Fruit fly (Drosophila melanogaster): ENCODE results near the gene amos.

The amos gene

DNA sequence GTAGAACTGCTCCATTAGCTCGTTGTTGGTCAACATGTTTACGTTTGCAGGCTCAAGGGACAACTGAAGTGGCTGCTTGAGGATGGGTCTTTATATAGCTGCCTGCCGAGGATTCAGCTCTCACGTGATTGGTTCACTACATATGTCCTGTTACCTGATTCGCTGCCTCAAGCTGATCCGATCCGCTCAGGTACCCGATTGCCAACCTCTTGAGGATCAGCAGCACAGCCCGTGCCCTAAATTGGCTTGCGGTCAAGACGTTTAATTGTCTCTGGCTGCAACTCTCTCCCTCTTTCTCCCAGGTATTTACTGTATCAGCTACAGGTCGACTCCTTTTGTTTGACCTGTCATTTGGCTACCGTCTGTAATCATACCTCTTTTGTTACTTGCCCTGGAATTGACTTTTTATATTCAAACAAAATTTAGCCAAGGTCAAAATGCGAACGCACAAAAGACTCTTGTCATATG is at the start of gene amos:
amos (minus strand) TSS at position 51 of the 468 bp plus-strand sequence.
- TF ChIP-seq CTCF (optimal IDR thresholded peaks at IDR 0.05) = no peak
- TF ChIP-seq CG8478 (optimal IDR thresholded peaks at IDR 0.05) = no peak

dm6 chr2L:18645468-18645867 is 48.7 kb upstream of the amos start:
- TF ChIP-seq CTCF (optimal IDR thresholded peaks at IDR 0.05) (no peak), CG8478 (optimal IDR thresholded peaks at IDR 0.05) (no peak)

DNA sequence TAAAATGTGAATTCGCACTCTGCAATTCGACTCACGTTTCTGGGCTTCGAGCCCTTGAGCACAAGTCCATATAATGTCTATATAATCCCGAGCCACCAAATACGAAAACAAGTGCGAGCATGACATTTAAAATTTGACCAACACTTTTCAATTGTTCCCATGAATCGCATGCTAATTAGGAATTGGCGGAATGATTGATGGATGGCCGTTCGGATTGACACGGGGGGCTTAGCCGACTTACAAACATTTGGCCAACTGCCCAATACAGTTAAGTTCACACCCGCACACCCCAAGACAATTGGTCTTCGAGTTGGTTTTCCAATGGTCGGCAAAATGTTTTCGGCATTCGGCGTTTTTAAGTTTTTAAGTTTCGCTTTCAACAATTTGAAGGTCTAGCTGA is 44.4 kb upstream of the amos start:
- TF ChIP-seq CTCF (optimal IDR thresholded peaks at IDR 0.05) (no peak), CG8478 (optimal IDR thresholded peaks at IDR 0.05) (no peak)

DNA sequence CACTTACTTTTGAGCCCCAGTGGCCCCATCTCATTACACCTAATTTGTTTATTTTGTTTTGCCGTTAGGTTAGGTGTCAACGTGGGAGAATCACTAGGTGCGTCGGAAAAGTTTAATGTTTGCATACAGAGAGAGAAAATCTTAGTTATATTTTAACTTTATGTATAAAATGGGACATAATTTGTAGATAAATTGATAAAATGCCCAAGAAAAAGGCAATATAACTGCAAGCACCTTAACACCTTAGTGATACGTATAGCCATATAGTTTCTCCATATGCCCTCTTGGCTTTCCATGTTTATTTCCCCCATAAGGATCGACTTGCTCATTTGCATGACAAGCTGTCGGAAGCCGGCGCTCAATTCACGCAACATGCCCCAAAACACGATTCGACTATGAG is 42.2 kb upstream of the amos start:
- TF ChIP-seq CTCF (optimal IDR thresholded peaks at IDR 0.05) = no peak
- no peak for TF ChIP-seq CG8478 (optimal IDR thresholded peaks at IDR 0.05)

DNA sequence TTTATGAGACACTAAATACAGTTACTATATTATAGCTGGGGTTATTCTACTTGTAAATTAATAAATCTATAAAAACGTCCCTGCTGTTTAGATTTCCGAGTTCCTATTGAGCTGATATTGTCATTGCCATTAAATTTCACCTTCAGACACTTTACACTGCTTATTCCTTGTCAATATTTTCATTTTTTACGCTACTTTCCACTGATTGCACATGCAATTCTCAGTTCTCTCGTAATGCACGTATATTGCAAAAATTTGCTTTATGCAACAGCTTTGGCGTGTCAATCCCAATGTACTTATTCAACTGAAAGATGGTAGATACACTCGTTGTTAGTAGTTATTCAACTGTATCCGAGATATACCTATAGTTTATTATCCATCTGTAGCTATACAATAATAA is 35.7 kb upstream of the amos start:
- no peak for TF ChIP-seq CTCF (optimal IDR thresholded peaks at IDR 0.05)

DNA sequence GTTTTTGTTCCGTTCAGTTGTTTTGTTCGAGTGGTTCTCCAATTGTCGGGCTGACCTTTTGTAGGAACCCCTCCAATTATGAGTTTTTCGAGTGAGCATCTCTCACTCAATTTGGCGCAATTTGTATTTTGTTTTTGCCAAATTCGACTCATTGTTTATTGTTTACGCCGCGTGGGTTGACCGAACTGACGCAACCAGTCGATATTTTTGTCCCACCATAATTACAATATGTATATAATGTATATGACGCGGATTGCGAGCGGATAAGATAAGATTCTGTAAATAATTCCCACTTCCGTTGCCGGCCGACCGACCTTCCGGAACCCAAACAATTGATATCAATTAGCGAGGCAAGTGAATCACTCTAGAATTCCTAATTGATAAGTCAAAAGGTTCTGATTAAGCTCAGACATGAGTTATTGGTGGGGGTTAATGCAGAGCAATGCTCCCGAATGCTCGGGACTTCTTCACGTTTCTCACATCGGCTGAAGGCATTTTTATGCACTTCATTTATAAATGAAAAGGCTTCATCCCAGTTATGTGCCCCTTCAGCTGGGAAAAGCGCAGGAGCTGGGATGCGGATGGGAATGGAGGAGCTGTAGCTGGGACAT is 34.0 kb upstream of the amos start:
- TF ChIP-seq CTCF (optimal IDR thresholded peaks at IDR 0.05) (no peak), CG8478 (optimal IDR thresholded peaks at IDR 0.05) (no peak)

DNA sequence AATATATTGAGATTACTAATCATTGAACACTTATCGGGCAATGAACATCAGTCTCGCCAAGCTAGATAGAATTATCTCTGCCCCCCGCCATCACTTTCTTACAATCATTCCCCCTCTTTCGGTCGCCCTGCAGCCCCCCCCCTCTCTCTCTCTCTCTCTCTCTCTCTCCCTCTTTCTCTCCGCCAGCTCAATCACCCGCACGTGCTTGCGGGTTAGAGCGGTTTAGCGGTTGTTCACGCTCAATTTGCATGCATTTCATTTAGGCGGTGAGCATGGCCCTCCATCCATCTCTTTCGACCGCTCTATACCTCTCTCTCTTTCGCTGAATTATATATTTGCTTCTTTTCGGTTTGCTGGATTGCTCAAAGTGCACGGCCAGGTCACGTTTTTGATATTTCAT is 32.4 kb upstream of the amos start:
- TF ChIP-seq CG8478 (optimal IDR thresholded peaks at IDR 0.05) (no peak), CTCF (optimal IDR thresholded peaks at IDR 0.05) (no peak)

dm6 chr2L:18628104-18628503 is 31.4 kb upstream of the amos start:
- no peak for TF ChIP-seq CTCF (optimal IDR thresholded peaks at IDR 0.05)
- TF ChIP-seq CG8478 (optimal IDR thresholded peaks at IDR 0.05) = no peak

DNA sequence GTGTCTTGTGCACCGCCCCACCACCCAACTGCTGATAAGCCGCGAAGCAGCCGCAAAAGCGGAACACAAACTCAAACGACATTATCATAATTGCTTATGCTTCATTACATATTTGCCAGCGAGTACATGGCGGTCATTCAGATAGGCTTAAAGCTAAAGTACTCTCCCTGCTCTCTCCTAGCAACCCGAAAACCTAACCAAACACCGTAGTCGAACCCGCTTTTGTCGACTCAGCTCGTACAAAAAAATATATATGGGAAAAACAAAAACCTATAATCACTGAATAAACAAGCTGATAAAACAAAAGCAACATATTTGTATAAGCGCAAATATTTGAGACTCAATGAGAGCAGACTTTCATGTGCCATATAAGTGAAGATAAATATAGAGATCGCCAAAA is 30.3 kb upstream of the amos start:
- no peak for TF ChIP-seq CTCF (optimal IDR thresholded peaks at IDR 0.05)
- TF ChIP-seq CG8478 (optimal IDR thresholded peaks at IDR 0.05) = no peak

- TF ChIP-seq CTCF (optimal IDR thresholded peaks at IDR 0.05) (no peak), CG8478 (optimal IDR thresholded peaks at IDR 0.05) (no peak)
These were observed 28.7 kb upstream of the amos start for dm6 chr2L:18625470-18625869.

DNA sequence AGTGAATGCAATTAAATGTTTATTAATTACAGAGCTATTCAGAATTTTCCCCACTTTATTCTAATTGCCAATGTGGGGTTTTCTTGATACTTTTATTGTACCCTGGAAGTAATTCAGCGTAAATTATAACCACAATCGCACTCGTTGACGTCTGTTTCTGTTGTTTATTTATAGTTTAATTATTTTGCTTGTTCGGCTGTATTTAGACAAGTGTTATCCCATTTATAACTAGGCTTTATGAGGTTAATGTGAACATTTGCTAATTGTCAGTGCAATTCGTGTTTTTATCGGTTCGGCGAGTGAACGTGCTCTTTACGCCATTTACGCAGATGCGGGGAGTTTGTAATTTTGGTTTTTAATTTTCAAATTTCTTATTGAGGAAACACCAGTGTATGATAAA is 28.3 kb upstream of the amos start:
- TF ChIP-seq CTCF (optimal IDR thresholded peaks at IDR 0.05) (no peak), CG8478 (optimal IDR thresholded peaks at IDR 0.05) (no peak)

- no peak for TF ChIP-seq CTCF (optimal IDR thresholded peaks at IDR 0.05)
- no peak for TF ChIP-seq CG8478 (optimal IDR thresholded peaks at IDR 0.05)
These were observed 27.6 kb upstream of the amos start for dm6 chr2L:18624362-18624761.

DNA sequence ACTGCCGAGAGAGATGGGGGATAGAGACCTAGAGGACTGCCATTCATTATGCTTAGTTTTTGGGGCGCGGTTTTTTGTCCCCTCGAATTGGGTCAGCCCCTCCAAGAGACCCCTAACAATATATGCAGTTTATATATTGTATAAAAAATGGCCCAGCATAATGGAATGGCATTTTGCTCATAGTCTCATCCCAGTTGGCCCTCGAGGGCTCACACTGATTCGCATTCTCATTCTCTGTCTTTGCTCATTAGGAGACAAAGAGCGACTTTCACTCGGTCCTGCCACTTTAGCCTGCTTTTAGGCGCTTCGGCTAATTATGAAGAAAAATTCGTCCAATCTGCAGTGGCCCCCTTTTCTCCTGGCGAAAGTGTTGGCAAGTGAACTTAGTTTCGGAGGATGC is 26.7 kb upstream of the amos start:
- no peak for TF ChIP-seq CG8478 (optimal IDR thresholded peaks at IDR 0.05)
- no peak for TF ChIP-seq CTCF (optimal IDR thresholded peaks at IDR 0.05)

dm6 chr2L:18621357-18622211 is 24.9 kb upstream of the amos start:
- TF ChIP-seq CTCF (optimal IDR thresholded peaks at IDR 0.05) (no peak), CG8478 (optimal IDR thresholded peaks at IDR 0.05) (no peak)

dm6 chr2L:18620153-18620552 is 23.4 kb upstream of the amos start:
- TF ChIP-seq CG8478 (optimal IDR thresholded peaks at IDR 0.05) (no peak), CTCF (optimal IDR thresholded peaks at IDR 0.05) (no peak)

DNA sequence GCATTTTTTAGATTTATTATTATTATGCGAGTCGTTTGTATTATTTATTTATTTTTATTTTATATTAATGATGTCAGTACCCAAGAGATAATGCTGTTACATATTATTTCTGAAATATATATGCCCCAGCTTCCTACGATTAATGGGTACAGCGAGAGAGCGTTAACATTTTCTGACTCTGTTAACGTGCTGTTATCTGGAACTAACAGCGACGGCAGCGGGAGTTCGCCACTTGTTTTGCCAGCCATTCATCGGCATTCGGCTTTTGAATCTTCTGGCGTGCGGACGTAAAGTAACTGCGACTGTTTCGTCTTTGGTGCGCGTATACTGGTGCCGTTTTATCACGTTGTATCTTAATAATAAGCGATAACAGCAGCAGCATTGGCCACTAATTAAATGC is 20.3 kb upstream of the amos start, which contains the start of gene MESR3:
MESR3 (plus strand) TSS at position 254 of the 400 bp plus-strand sequence.
- TF ChIP-seq CG8478 (optimal IDR thresholded peaks at IDR 0.05) (no peak), CTCF (optimal IDR thresholded peaks at IDR 0.05) (no peak)

Measured in S2 (cell line).